Fruit fly (Drosophila melanogaster) whole organism, embryonic: ENCODE results near the gene Urm1.
A peak's percentile ranks its signal among the peaks of the same experiment; 100 is the strongest.

ENCODE experiments used
- Atf-2 ChIP-seq: fragments of 200-800 bp; sonication (Bioruptor generic); optimal IDR thresholded peaks from 2 replicates; lab custom pipeline; 2016; ENCODE audit warnings: missing biosample characterization, missing genetic modification characterization
- CG10274 ChIP-seq: fragments of 200-800 bp; sonication (Bioruptor generic); optimal IDR thresholded peaks from 3 replicates; lab custom pipeline; 2017; ENCODE audit warnings: missing biosample characterization, mild to moderate bottlenecking, missing genetic modification characterization
- CG11504 ChIP-seq: fragments of 200-800 bp; sonication (Bioruptor generic); optimal IDR thresholded peaks from 3 replicates; lab custom pipeline; 2019; ENCODE audit warnings: missing biosample characterization, mild to moderate bottlenecking, missing genetic modification characterization, moderate library complexity
- CG11560 ChIP-seq: fragments of 200-800 bp; sonication (Bioruptor generic); IDR thresholded peaks from 3 replicates; pipeline ENCODE4 v1.3.6; 2022; ENCODE audit warnings: missing biosample characterization, missing genetic modification characterization
- CG12155 ChIP-seq: fragments of 200-800 bp; sonication (Bioruptor generic); optimal IDR thresholded peaks from 3 replicates; lab custom pipeline; 2016; ENCODE audit warnings: missing biosample characterization, missing genetic modification characterization
- CG17328 ChIP-seq: fragments of 200-800 bp; sonication (Bioruptor generic); IDR thresholded peaks from 2 replicates; pipeline ENCODE4 v1.3.6; 2022; ENCODE audit warnings: missing biosample characterization, missing genetic modification characterization
- CG17829 ChIP-seq: fragments of 200-800 bp; optimal IDR thresholded peaks from 2 replicates; lab custom pipeline; 2019; ENCODE audit warnings: missing biosample characterization, mild to moderate bottlenecking, missing genetic modification characterization, moderate library complexity
- CG18011 ChIP-seq: fragments of 200-800 bp; sonication (Bioruptor generic); optimal IDR thresholded peaks from 2 replicates; lab custom pipeline; 2017; ENCODE audit warnings: missing biosample characterization, missing genetic modification characterization, mild to moderate bottlenecking, moderate library complexity, missing genotype
- CG31388 ChIP-seq: fragments of 200-800 bp; sonication (Bioruptor generic); optimal IDR thresholded peaks from 2 replicates; lab custom pipeline; 2016; ENCODE audit warnings: missing biosample characterization, missing genetic modification characterization
- CG43689 ChIP-seq: fragments of 200-800 bp; sonication (Bioruptor generic); IDR thresholded peaks from 2 replicates; pipeline ENCODE4 v1.3.6; 2022; ENCODE audit warnings: missing biosample characterization, missing genetic modification characterization
- CG4820 ChIP-seq: fragments of 200-800 bp; sonication (Bioruptor generic); optimal IDR thresholded peaks from 3 replicates; lab custom pipeline; 2016; ENCODE audit warnings: missing biosample characterization, missing genetic modification characterization
- CG5245 ChIP-seq: fragments of 200-800 bp; sonication (Bioruptor generic); optimal IDR thresholded peaks from 3 replicates; lab custom pipeline; 2016; ENCODE audit warnings: missing biosample characterization, missing genetic modification characterization
- CG6683 ChIP-seq: fragments of 200-800 bp; sonication (Bioruptor generic); optimal IDR thresholded peaks from 2 replicates; lab custom pipeline; 2017; ENCODE audit warnings: missing biosample characterization, mild to moderate bottlenecking, missing genetic modification characterization, missing genetic modification reagents
- CG7556 ChIP-seq: fragments of 200-800 bp; sonication (Bioruptor generic); optimal IDR thresholded peaks from 2 replicates; lab custom pipeline; 2017; ENCODE audit warnings: missing biosample characterization, mild to moderate bottlenecking, missing genetic modification characterization
- CG7987 ChIP-seq: fragments of 200-800 bp; sonication (Bioruptor generic); optimal IDR thresholded peaks from 2 replicates; lab custom pipeline; 2018; ENCODE audit warnings: missing biosample characterization, mild to moderate bottlenecking, missing genetic modification characterization, moderate library complexity
- Dip3 ChIP-seq: fragments of 200-800 bp; sonication (Bioruptor generic); optimal IDR thresholded peaks from 3 replicates; lab custom pipeline; 2016; ENCODE audit warnings: missing biosample characterization, missing genetic modification characterization
- Elba2 ChIP-seq: fragments of 200-800 bp; sonication (Bioruptor generic); optimal IDR thresholded peaks from 3 replicates; lab custom pipeline; 2016; ENCODE audit warnings: missing biosample characterization, missing genetic modification characterization
- HHEX ChIP-seq: fragments of 200-800 bp; sonication (Bioruptor generic); optimal IDR thresholded peaks from 3 replicates; lab custom pipeline; 2017; ENCODE audit warnings: missing biosample characterization, mild to moderate bottlenecking, missing genetic modification characterization, missing genetic modification reagents
- HLH3B ChIP-seq: fragments of 200-800 bp; sonication (Bioruptor generic); IDR thresholded peaks from 2 replicates; pipeline ENCODE4 v1.3.6; 2022; ENCODE audit warnings: missing biosample characterization, missing genetic modification characterization
- HmgD ChIP-seq: fragments of 200-800 bp; sonication (Bioruptor generic); optimal IDR thresholded peaks from 3 replicates; lab custom pipeline; 2016; ENCODE audit warnings: missing biosample characterization, missing genetic modification characterization
- Hr3 ChIP-seq: fragments of 200-800 bp; sonication (Bioruptor generic); optimal IDR thresholded peaks from 3 replicates; lab custom pipeline; 2016; ENCODE audit warnings: missing biosample characterization, missing genetic modification characterization
- Hsf ChIP-seq: fragments of 200-800 bp; sonication (Bioruptor generic); optimal IDR thresholded peaks from 3 replicates; lab custom pipeline; 2016; ENCODE audit warnings: missing biosample characterization, missing genetic modification characterization
- Kr ChIP-seq: fragments of 200-800 bp; sonication (Bioruptor generic); optimal IDR thresholded peaks from 2 replicates; lab custom pipeline; 2017; ENCODE audit warnings: missing biosample characterization, mild to moderate bottlenecking, missing genetic modification characterization
- Mrtf ChIP-seq: fragments of 200-800 bp; sonication (Bioruptor generic); IDR thresholded peaks from 3 replicates; pipeline ENCODE4 v1.3.6; 2022; ENCODE audit warnings: missing biosample characterization, missing genetic modification characterization
- Myb ChIP-seq: fragments of 200-800 bp; sonication (Bioruptor generic); optimal IDR thresholded peaks from 2 replicates; lab custom pipeline; 2016; ENCODE audit warnings: missing biosample characterization, missing genetic modification characterization
- Six4 ChIP-seq: fragments of 200-800 bp; sonication (Bioruptor generic); optimal IDR thresholded peaks from 2 replicates; lab custom pipeline; 2016; ENCODE audit warnings: missing biosample characterization, missing genetic modification characterization
- Sox102F ChIP-seq: fragments of 200-800 bp; sonication (Bioruptor generic); optimal IDR thresholded peaks from 2 replicates; lab custom pipeline; 2018; ENCODE audit warnings: missing biosample characterization, mild to moderate bottlenecking, missing genetic modification characterization, moderate library complexity
- Trl ChIP-seq, 3 experiments: fragments of >200 bp in 2 of 3; fragments of 200-800 bp in 1 of 3; sonication (Bioruptor generic) in 1 of 3; optimal IDR thresholded peaks; 2 replicates in 1 of 3; 3 replicates in 2 of 3; lab custom pipeline; 2016 to 2017; ENCODE audit warnings: missing biosample characterization in 1 of 3, missing genetic modification characterization in 1 of 3
- ap ChIP-seq: fragments of 200-800 bp; sonication (Bioruptor generic); IDR thresholded peaks from 2 replicates; pipeline ENCODE4 v1.3.6; 2022; ENCODE audit warnings: missing biosample characterization, missing genetic modification characterization
- bcd ChIP-seq: fragments of 200-800 bp; sonication (Bioruptor generic); optimal IDR thresholded peaks from 2 replicates; lab custom pipeline; 2017; ENCODE audit warnings: missing biosample characterization, mild to moderate bottlenecking, missing genetic modification characterization
- chinmo ChIP-seq: fragments of 200-800 bp; sonication (Bioruptor generic); IDR thresholded peaks from 4 replicates; pipeline ENCODE4 v1.3.6; 2022; ENCODE audit warnings: missing biosample characterization, missing genetic modification characterization; ENCODE audit not compliant: partially characterized antibody
- en ChIP-seq: fragments of 200-800 bp; sonication (Bioruptor generic); optimal IDR thresholded peaks from 2 replicates; lab custom pipeline; 2016; ENCODE audit warnings: missing biosample characterization, missing genetic modification characterization
- ewg ChIP-seq: fragments of 200-800 bp; sonication (Bioruptor generic); optimal IDR thresholded peaks from 3 replicates; lab custom pipeline; 2017; ENCODE audit warnings: mild to moderate bottlenecking, missing biosample characterization, missing genetic modification reagents, missing genetic modification characterization
- gsb-n ChIP-seq: fragments of 200-800 bp; sonication (Bioruptor generic); optimal IDR thresholded peaks from 3 replicates; lab custom pipeline; 2018; ENCODE audit warnings: missing biosample characterization, mild to moderate bottlenecking, missing genetic modification characterization
- hth ChIP-seq: fragments of >200 bp; optimal IDR thresholded peaks from 2 replicates; lab custom pipeline; 2017; ENCODE audit warnings: inconsistent platforms
- insv ChIP-seq, 2 experiments: fragments of 200-800 bp; sonication (Bioruptor generic); optimal IDR thresholded peaks; 3 replicates each; lab custom pipeline; 2016 to 2018; ENCODE audit warnings: missing biosample characterization in 2 of 2, missing genetic modification characterization in 2 of 2
- knrl ChIP-seq: fragments of 200-800 bp; sonication (Bioruptor generic); IDR thresholded peaks from 3 replicates; pipeline ENCODE4 v1.3.6; 2022; ENCODE audit warnings: missing biosample characterization, missing genetic modification characterization; ENCODE audit not compliant: partially characterized antibody
- lov ChIP-seq, 2 experiments: fragments of 200-800 bp in 1 of 2; fragments of >200 bp in 1 of 2; sonication (Bioruptor generic) in 1 of 2; IDR thresholded peaks in 1 of 2; optimal IDR thresholded peaks in 1 of 2; 2 replicates in 1 of 2; 3 replicates in 1 of 2; pipeline versions ENCODE4 v1.3.6 to Lab custom; 2017 to 2022; ENCODE audit warnings: missing biosample characterization in 1 of 2, missing genetic modification characterization in 1 of 2
- pfk ChIP-seq: fragments of 200-800 bp; sonication (Bioruptor generic); optimal IDR thresholded peaks from 2 replicates; lab custom pipeline; 2018; ENCODE audit warnings: missing biosample characterization, mild to moderate bottlenecking, missing genetic modification characterization, moderate library complexity
- pho ChIP-seq: fragments of 200-800 bp; sonication (Bioruptor generic); optimal IDR thresholded peaks from 2 replicates; lab custom pipeline; 2016; ENCODE audit warnings: missing biosample characterization, missing genetic modification characterization
- psq ChIP-seq: fragments of 200-800 bp; sonication (Bioruptor generic); optimal IDR thresholded peaks from 2 replicates; lab custom pipeline; 2017; ENCODE audit warnings: missing biosample characterization, missing genetic modification characterization
- rib ChIP-seq: fragments of 200-800 bp; sonication (Bioruptor generic); IDR thresholded peaks from 2 replicates; pipeline ENCODE4 v1.3.6; 2022; ENCODE audit warnings: missing biosample characterization, missing genetic modification characterization
- scrt ChIP-seq: fragments of 200-800 bp; sonication (Bioruptor generic); optimal IDR thresholded peaks from 2 replicates; lab custom pipeline; 2018; ENCODE audit warnings: missing biosample characterization, mild to moderate bottlenecking, missing genetic modification characterization, moderate library complexity
- stwl ChIP-seq: fragments of 200-800 bp; sonication (Bioruptor generic); optimal IDR thresholded peaks from 3 replicates; lab custom pipeline; 2018; ENCODE audit warnings: missing biosample characterization, mild to moderate bottlenecking, missing genetic modification characterization, moderate library complexity
- tap ChIP-seq: fragments of 200-800 bp; optimal IDR thresholded peaks from 3 replicates; lab custom pipeline; 2019; ENCODE audit warnings: missing biosample characterization, mild to moderate bottlenecking, missing genetic modification characterization, moderate library complexity
- tio ChIP-seq: fragments of 200-800 bp; sonication (Bioruptor generic); optimal IDR thresholded peaks from 2 replicates; lab custom pipeline; 2017; ENCODE audit warnings: missing biosample characterization, missing genetic modification characterization, inconsistent platforms
- toy ChIP-seq: fragments of 200-800 bp; sonication (Bioruptor generic); IDR thresholded peaks from 2 replicates; pipeline ENCODE4 v1.3.6; 2022; ENCODE audit warnings: missing biosample characterization, missing genetic modification characterization
- unc-4 ChIP-seq: fragments of 200-800 bp; sonication (Bioruptor generic); IDR thresholded peaks from 2 replicates; pipeline ENCODE4 v1.3.6; 2022; ENCODE audit warnings: missing biosample characterization, missing genetic modification characterization; ENCODE audit not compliant: partially characterized antibody
- unpg ChIP-seq: fragments of 200-800 bp; sonication (Bioruptor generic); optimal IDR thresholded peaks from 3 replicates; lab custom pipeline; 2018; ENCODE audit warnings: missing biosample characterization, mild to moderate bottlenecking, missing genetic modification characterization, moderate library complexity
- vfl ChIP-seq: fragments of 200-800 bp; sonication (Bioruptor generic); optimal IDR thresholded peaks from 2 replicates; lab custom pipeline; 2016; ENCODE audit warnings: missing biosample characterization, missing genetic modification characterization

Gene Urm1

DNA sequence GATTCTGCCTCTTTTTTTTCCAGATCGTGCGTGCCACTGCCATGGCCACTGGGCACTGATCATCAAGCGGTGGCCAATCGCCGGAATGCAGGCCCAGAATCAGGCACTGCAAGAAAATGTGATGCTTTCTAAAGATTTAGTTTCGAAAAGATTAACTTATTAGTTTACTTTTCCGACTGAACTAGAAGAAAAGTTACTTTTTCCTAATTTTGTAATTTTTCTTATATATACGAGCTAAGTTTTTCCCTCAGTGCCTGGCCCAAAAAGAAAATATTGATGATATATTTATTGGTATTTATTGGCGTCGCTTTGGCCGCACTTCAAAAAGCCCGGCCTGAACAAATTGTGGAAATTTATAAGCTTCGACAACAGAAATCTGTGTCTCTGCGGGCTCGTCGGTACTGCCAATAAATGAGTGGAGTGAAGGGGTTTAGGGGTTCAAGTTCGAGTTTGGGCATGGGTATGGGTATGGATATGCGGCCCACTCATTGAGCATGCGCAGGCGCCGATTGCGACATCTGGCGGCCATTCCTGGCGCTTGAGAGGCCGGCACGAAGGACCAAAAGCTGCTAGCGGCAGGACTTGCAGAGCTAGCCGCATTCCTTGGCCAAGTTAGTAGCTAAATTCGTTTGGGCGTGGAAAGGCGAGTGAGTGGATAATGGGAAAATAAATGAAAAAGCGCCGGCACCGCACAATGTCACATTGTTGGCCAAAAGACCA, 39.0 kb downstream of the Urm1 start (continued):
- TF ChIP-seq CG43689 (GFP tag; lab: Robert Waterston, UW): no peak
- TF ChIP-seq lov (optimal IDR thresholded peaks at IDR 0.05; lab: Kevin White, UChicago): no peak
- TF ChIP-seq lov (GFP tag; IDR thresholded peaks at IDR 0.05; lab: Robert Waterston, UW): no peak
- no peak for TF ChIP-seq stwl
- no peak for TF ChIP-seq ap (GFP tag; lab: Robert Waterston, UW)
- TF ChIP-seq HHEX (GFP tag; lab: Kevin White, UChicago): no peak
- TF ChIP-seq psq: no peak
- TF ChIP-seq CG12155 (GFP tag; lab: Kevin White, UChicago): no peak
- TF ChIP-seq CG10274 (GFP tag; lab: Kevin White, UChicago): no peak
- TF ChIP-seq bcd: no peak
- TF ChIP-seq Kr (GFP tag; lab: Kevin White, UChicago): no peak
- no peak for TF ChIP-seq Atf-2 (GFP tag; lab: Kevin White, UChicago)
- no peak for TF ChIP-seq CG7556 (GFP tag; lab: Kevin White, UChicago)
- TF ChIP-seq unpg (GFP tag; lab: Kevin White, UChicago): no peak
- no peak for TF ChIP-seq en (GFP tag; lab: Kevin White, UChicago)
- no peak for TF ChIP-seq CG7987
- TF ChIP-seq CG17328 (GFP tag; lab: Robert Waterston, UW): 0 out of 2 replicates have a peak, but pooled peaks have one; percentile 23
- TF ChIP-seq rib (GFP tag; lab: Robert Waterston, UW): no peak
- TF ChIP-seq Dip3: no peak
- no peak for TF ChIP-seq CG5245 (GFP tag; lab: Kevin White, UChicago)
- TF ChIP-seq tap (tag; lab: Kevin White, UChicago): no peak
- TF ChIP-seq CG6683 (GFP tag; lab: Kevin White, UChicago): no peak
- TF ChIP-seq hth (lab: Kevin White, UChicago): no peak
- TF ChIP-seq ewg (GFP tag; lab: Kevin White, UChicago): peak; percentile 99
- no peak for TF ChIP-seq tio (GFP tag; lab: Kevin White, UChicago)
- TF ChIP-seq HLH3B: peak; percentile 47
- TF ChIP-seq unc-4: no peak
- no peak for TF ChIP-seq pho (GFP tag; lab: Kevin White, UChicago)
- no peak for TF ChIP-seq vfl (GFP tag; lab: Kevin White, UChicago)
- no peak for TF ChIP-seq Elba2 (GFP tag; lab: Kevin White, UChicago)
- TF ChIP-seq CG17829: no peak
- no peak for TF ChIP-seq scrt
- no peak for TF ChIP-seq gsb-n (tag; lab: Kevin White, UChicago)
- TF ChIP-seq knrl: no peak
- no peak for TF ChIP-seq CG31388
- TF ChIP-seq Six4 (GFP tag; lab: Kevin White, UChicago): no peak
- no peak for TF ChIP-seq chinmo
- no peak for TF ChIP-seq Trl (optimal IDR thresholded peaks at IDR 0.05; lab: Kevin White, UChicago)
- TF ChIP-seq Trl (GFP tag; optimal IDR thresholded peaks at IDR 0.05; lab: Kevin White, UChicago): no peak
- no peak for TF ChIP-seq CG18011
- no peak for TF ChIP-seq CG11560
- no peak for TF ChIP-seq Hr3 (GFP tag; lab: Kevin White, UChicago)
- TF ChIP-seq HmgD: no peak
- TF ChIP-seq Myb (GFP tag; lab: Kevin White, UChicago): no peak
- TF ChIP-seq CG11504: peak; percentile 56
- no peak for TF ChIP-seq Mrtf (GFP tag; lab: Robert Waterston, UW)
- peak; percentile 47 for TF ChIP-seq Sox102F (GFP tag; lab: Kevin White, UChicago)
- TF ChIP-seq toy (GFP tag; lab: Robert Waterston, UW): no peak
- no peak for TF ChIP-seq CG4820 (GFP tag; lab: Kevin White, UChicago)
- no peak for TF ChIP-seq Hsf
- no peak for TF ChIP-seq pfk (GFP tag; lab: Kevin White, UChicago)
- TF ChIP-seq insv (GFP tag; optimal IDR thresholded peaks at IDR 0.05; lab: Kevin White, UChicago): no peak
